Worm (Caenorhabditis elegans) whole organism, L3 larva: ENCODE measurements around the gene C25E10.8.

Source experiments
- R02D3.7 ChIP-seq: fragments of 150-350 bp; optimal IDR thresholded peaks from 2 replicates; lab custom pipeline; 2014; ENCODE audit warnings: missing biosample characterization, missing genetic modification characterization
- ZK546.5 ChIP-seq: sonication (generic microtip); optimal IDR thresholded peaks from 2 replicates; lab custom pipeline; 2017; ENCODE audit warnings: missing biosample characterization, missing genetic modification characterization
- aly-2 ChIP-seq: fragments of 150-350 bp; optimal IDR thresholded peaks from 2 replicates; lab custom pipeline; 2014; ENCODE audit warnings: missing biosample characterization, missing genetic modification characterization
- ceh-16 ChIP-seq: sonication (generic microtip); optimal IDR thresholded peaks from 2 replicates; lab custom pipeline; 2017; ENCODE audit warnings: missing biosample characterization, missing genetic modification characterization
- ceh-28 ChIP-seq: fragments of 150-350 bp; optimal IDR thresholded peaks from 2 replicates; lab custom pipeline; 2014; ENCODE audit warnings: missing biosample characterization, missing genetic modification reagents, missing genetic modification characterization
- ceh-82 ChIP-seq: fragments of 150-350 bp; optimal IDR thresholded peaks from 2 replicates; lab custom pipeline; 2014; ENCODE audit warnings: missing biosample characterization, missing genetic modification characterization
- daf-12 ChIP-seq: fragments of 150-350 bp; optimal IDR thresholded peaks from 2 replicates; lab custom pipeline; 2014; ENCODE audit warnings: missing biosample characterization, missing genetic modification reagents, missing genetic modification characterization
- egl-27 ChIP-seq: sonication (generic microtip); optimal IDR thresholded peaks from 4 replicates; lab custom pipeline; 2017; ENCODE audit warnings: missing biosample characterization, missing genetic modification reagents, missing genetic modification characterization
- elt-1 ChIP-seq: fragments of 150-350 bp; optimal IDR thresholded peaks from 2 replicates; lab custom pipeline; 2014; ENCODE audit warnings: missing biosample characterization, missing genetic modification characterization
- elt-2 ChIP-seq: sonication (generic microtip); optimal IDR thresholded peaks from 2 replicates; lab custom pipeline; 2016; ENCODE audit warnings: missing genetic modification reagents, mild to moderate bottlenecking, missing genetic modification characterization, missing compliant biosample characterization
- elt-3 ChIP-seq, 3 experiments: fragments of 150-350 bp in 1 of 3; sonication (generic microtip) in 2 of 3; optimal IDR thresholded peaks; 2 replicates in 2 of 3; 4 replicates in 1 of 3; lab custom pipeline; 2014 to 2017; ENCODE audit warnings: missing biosample characterization in 3 of 3, missing genetic modification characterization in 3 of 3
- eor-1 ChIP-seq, 2 experiments: fragments of 150-350 bp; optimal IDR thresholded peaks; 2 replicates each; lab custom pipeline; 2014 to 2018; ENCODE audit warnings: missing biosample characterization in 2 of 2, missing genetic modification characterization in 2 of 2
- fkh-10 ChIP-seq: sonication (generic microtip); optimal IDR thresholded peaks from 2 replicates; lab custom pipeline; 2017; ENCODE audit warnings: missing biosample characterization, missing genetic modification reagents, missing genetic modification characterization
- fkh-2 ChIP-seq: fragments of 150-350 bp; optimal IDR thresholded peaks from 2 replicates; lab custom pipeline; 2014; ENCODE audit warnings: missing biosample characterization, missing genetic modification reagents, missing genetic modification characterization
- hmg-11 ChIP-seq: sonication (generic microtip); optimal IDR thresholded peaks from 2 replicates; lab custom pipeline; 2016; ENCODE audit warnings: missing genetic modification characterization, missing compliant biosample characterization
- jun-1 ChIP-seq: fragments of 150-350 bp; optimal IDR thresholded peaks from 2 replicates; lab custom pipeline; 2014; ENCODE audit warnings: missing biosample characterization, missing genetic modification reagents, missing genetic modification characterization
- lin-39 ChIP-seq: fragments of 150-350 bp; optimal IDR thresholded peaks from 2 replicates; lab custom pipeline; 2018; ENCODE audit warnings: missing biosample characterization, missing genetic modification reagents, missing genetic modification characterization
- lsy-12 ChIP-seq: sonication (generic microtip); optimal IDR thresholded peaks from 2 replicates; lab custom pipeline; 2016; ENCODE audit warnings: mild to moderate bottlenecking, missing genetic modification characterization, missing compliant biosample characterization
- mml-1 ChIP-seq: fragments of 150-350 bp; sonication (generic microtip); optimal IDR thresholded peaks from 3 replicates; lab custom pipeline; 2014; ENCODE audit warnings: missing biosample characterization, missing genetic modification characterization
- nhr-11 ChIP-seq: fragments of 150-350 bp; optimal IDR thresholded peaks from 2 replicates; lab custom pipeline; 2014; ENCODE audit warnings: missing biosample characterization, missing genetic modification characterization
- nhr-23 ChIP-seq: fragments of 150-350 bp; optimal IDR thresholded peaks from 2 replicates; lab custom pipeline; 2014; ENCODE audit warnings: missing biosample characterization, missing genetic modification reagents, missing genetic modification characterization
- nhr-237 ChIP-seq: fragments of 150-350 bp; optimal IDR thresholded peaks from 2 replicates; lab custom pipeline; 2014; ENCODE audit warnings: missing biosample characterization, missing genetic modification characterization
- nhr-25 ChIP-seq: sonication (generic microtip); optimal IDR thresholded peaks from 2 replicates; lab custom pipeline; 2017; ENCODE audit warnings: missing biosample characterization, missing genetic modification characterization
- nhr-43 ChIP-seq: sonication (generic microtip); optimal IDR thresholded peaks from 2 replicates; lab custom pipeline; 2016; ENCODE audit warnings: mild to moderate bottlenecking, missing genetic modification characterization, missing compliant biosample characterization; ENCODE audit not compliant: poor library complexity, severe bottlenecking
- nhr-67 ChIP-seq: fragments of 150-350 bp; optimal IDR thresholded peaks from 2 replicates; lab custom pipeline; 2014; ENCODE audit warnings: missing biosample characterization, missing genetic modification characterization
- nhr-76 ChIP-seq: fragments of 150-350 bp; sonication (generic microtip); optimal IDR thresholded peaks from 5 replicates; lab custom pipeline; 2014; ENCODE audit warnings: missing biosample characterization, missing genetic modification characterization
- nhr-77 ChIP-seq: fragments of 150-350 bp; optimal IDR thresholded peaks from 2 replicates; lab custom pipeline; 2014; ENCODE audit warnings: missing biosample characterization, missing genetic modification characterization
- pha-4 ChIP-seq: fragments of 150-350 bp; optimal IDR thresholded peaks from 2 replicates; lab custom pipeline; 2014; ENCODE audit warnings: missing biosample characterization, missing genetic modification reagents, missing genetic modification characterization
- pqm-1 ChIP-seq: fragments of 150-350 bp; optimal IDR thresholded peaks from 2 replicates; lab custom pipeline; 2017; ENCODE audit warnings: missing biosample characterization, missing genetic modification characterization, inconsistent platforms
- snpc-4 ChIP-seq: fragments of 150-350 bp; optimal IDR thresholded peaks from 2 replicates; lab custom pipeline; 2014; ENCODE audit warnings: missing biosample characterization, missing genetic modification characterization
- tbx-2 ChIP-seq: sonication (generic microtip); optimal IDR thresholded peaks from 2 replicates; lab custom pipeline; 2016; ENCODE audit warnings: mild to moderate bottlenecking, missing genetic modification characterization, missing compliant biosample characterization
- unc-39 ChIP-seq: sonication (generic microtip); optimal IDR thresholded peaks from 4 replicates; lab custom pipeline; 2017; ENCODE audit warnings: missing biosample characterization, missing genetic modification characterization
- unc-62 ChIP-seq: fragments of 150-350 bp; sonication (generic microtip); optimal IDR thresholded peaks from 4 replicates; lab custom pipeline; 2014; ENCODE audit warnings: missing biosample characterization, missing genetic modification reagents, missing genetic modification characterization
- zag-1 ChIP-seq: fragments of 150-350 bp; optimal IDR thresholded peaks from 2 replicates; lab custom pipeline; 2014; ENCODE audit warnings: missing biosample characterization, missing genetic modification characterization
- ztf-11 ChIP-seq: fragments of 150-350 bp; optimal IDR thresholded peaks from 2 replicates; lab custom pipeline; 2014; ENCODE audit warnings: missing biosample characterization, missing genetic modification characterization
- ztf-4 ChIP-seq: fragments of 150-350 bp; optimal IDR thresholded peaks from 2 replicates; lab custom pipeline; 2014; ENCODE audit warnings: missing biosample characterization, missing genetic modification characterization

Gene C25E10.8

ce11 chrV:9073322-9074038, 19.6 kb upstream of the C25E10.8 start, which contains the start of gene oac-50:
Gene oac-50, minus strand, starts transcription at chrV:9073540.
- TF ChIP-seq ztf-4 = no peak
- TF ChIP-seq tbx-2 (tag; lab: Kevin White, UChicago) = no peak
- no peak for TF ChIP-seq ZK546.5 (tag; lab: Kevin White, UChicago)
- TF ChIP-seq unc-39 = no peak
- peak; percentile 55 for TF ChIP-seq elt-2 (tag; lab: Kevin White, UChicago)
- no peak for TF ChIP-seq ceh-28 (tag; lab: Kevin White, UChicago)
- TF ChIP-seq fkh-2 (tag; lab: Kevin White, UChicago) = no peak
- TF ChIP-seq mml-1 (tag; lab: Kevin White, UChicago) = no peak
- no peak for TF ChIP-seq jun-1
- no peak for TF ChIP-seq nhr-237
- no peak for TF ChIP-seq egl-27 (tag; lab: Kevin White, UChicago)
- peak; percentile 82 for TF ChIP-seq pha-4
- no peak for TF ChIP-seq fkh-10 (GFP tag; lab: Kevin White, UChicago)
- no peak for TF ChIP-seq nhr-23
- TF ChIP-seq R02D3.7 (tag; lab: Kevin White, UChicago) = no peak
- peak; percentile 79 for TF ChIP-seq pqm-1 (tag; lab: Kevin White, UChicago)
- no peak for TF ChIP-seq ztf-11 (tag; lab: Kevin White, UChicago)
- TF ChIP-seq eor-1 (tag; optimal IDR thresholded peaks at IDR 0.05; lab: Kevin White, UChicago) = no peak
- no peak for TF ChIP-seq lin-39 (tag; lab: Kevin White, UChicago)
- TF ChIP-seq nhr-77 (tag; lab: Kevin White, UChicago) = no peak
- TF ChIP-seq, all 47 proteins: peak for 3

- TF ChIP-seq egl-27 (tag; lab: Kevin White, UChicago) = no peak
- no peak for TF ChIP-seq elt-3 (tag; optimal IDR thresholded peaks at IDR 0.05; lab: Kevin White, UChicago)
- no peak for TF ChIP-seq fkh-10 (GFP tag; lab: Kevin White, UChicago)
- TF ChIP-seq ztf-11 (tag; lab: Kevin White, UChicago) = no peak
- TF ChIP-seq ZK546.5 (tag; lab: Kevin White, UChicago) = no peak
- no peak for TF ChIP-seq nhr-67 (tag; lab: Kevin White, UChicago)
- TF ChIP-seq ceh-82 (tag; lab: Kevin White, UChicago) = no peak
- no peak for TF ChIP-seq nhr-237
- TF ChIP-seq ztf-4 = no peak
- no peak for TF ChIP-seq daf-12 (tag; lab: Kevin White, UChicago)
- no peak for TF ChIP-seq nhr-23
- TF ChIP-seq nhr-76 (tag; lab: Kevin White, UChicago) = no peak
- TF ChIP-seq lsy-12 = no peak
- no peak for TF ChIP-seq unc-39
- no peak for TF ChIP-seq zag-1
- no peak for TF ChIP-seq unc-62 (GFP tag; lab: Kevin White, UChicago)
- TF ChIP-seq nhr-25 = no peak
- no peak for TF ChIP-seq aly-2 (tag; lab: Kevin White, UChicago)
- no peak for TF ChIP-seq nhr-43 (tag; lab: Kevin White, UChicago)
- TF ChIP-seq snpc-4 (tag; lab: Kevin White, UChicago) = no peak
These were observed 15.8 kb upstream of the C25E10.8 start, which contains the start of gene T27E4.5 for ce11 chrV:9069680-9070079. Gene T27E4.5, minus strand, starts transcription at chrV:9069780.

ce11 chrV:9067678-9068077, 13.8 kb upstream of the C25E10.8 start, which contains the start of gene fip-2:
Gene fip-2, plus strand, starts transcription at chrV:9067978.
- TF ChIP-seq daf-12 (tag; lab: Kevin White, UChicago) (no peak), hmg-11 (no peak), ZK546.5 (tag; lab: Kevin White, UChicago) (no peak), ceh-82 (tag; lab: Kevin White, UChicago) (no peak), mml-1 (tag; lab: Kevin White, UChicago) (no peak), lin-39 (tag; lab: Kevin White, UChicago) (no peak), zag-1 (no peak), ceh-16 (tag; lab: Kevin White, UChicago) (no peak), aly-2 (tag; lab: Kevin White, UChicago) (no peak), nhr-43 (tag; lab: Kevin White, UChicago) (no peak)

- TF ChIP-seq elt-2 (tag; lab: Kevin White, UChicago) (no peak), eor-1 (tag; optimal IDR thresholded peaks at IDR 0.05; lab: Kevin White, UChicago) (no peak), elt-1 (peak; percentile 87), nhr-43 (tag; lab: Kevin White, UChicago) (no peak), nhr-11 (no peak)
These were observed 12.0 kb upstream of the C25E10.8 start for ce11 chrV:9065915-9066314.
